Worm (Caenorhabditis elegans): ENCODE results near the gene ooc-5.

DNA sequence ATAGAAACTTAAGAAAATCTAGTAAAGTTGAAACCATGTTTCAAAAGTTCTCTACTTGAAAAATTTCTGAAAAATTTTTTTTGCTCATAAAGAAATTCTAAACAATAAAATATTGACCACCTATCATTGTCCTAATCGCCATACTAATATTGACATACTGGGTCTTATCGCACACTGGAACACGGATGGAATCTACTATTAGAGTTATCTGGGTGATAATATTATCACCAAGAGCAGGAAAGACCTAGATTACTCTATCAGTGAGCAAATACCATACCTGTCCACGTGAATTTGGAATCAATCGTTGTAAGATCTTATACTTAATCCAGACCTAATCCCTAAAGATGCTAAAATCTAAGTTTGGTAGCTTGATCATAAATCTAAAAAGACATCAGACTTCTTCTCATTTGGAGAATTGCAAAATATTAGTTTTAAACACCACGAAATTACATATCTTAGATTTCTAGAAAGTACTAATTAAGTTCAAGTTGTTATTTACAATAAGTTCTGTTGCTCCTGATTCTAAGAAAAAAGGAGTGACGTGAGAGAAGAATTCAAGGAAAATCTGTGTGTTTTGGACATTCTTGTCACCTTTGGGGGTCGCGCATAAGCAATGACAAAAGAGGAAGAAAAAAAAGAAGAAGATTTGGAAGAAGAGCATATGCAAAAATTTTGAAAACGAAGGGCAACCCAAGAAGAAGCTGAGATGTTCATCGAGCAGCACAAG is 17.2 kb downstream of the ooc-5 start:
- no peak for TF ChIP-seq unc-62 (GFP tag; optimal IDR thresholded peaks at IDR 0.05)
- no peak for TF ChIP-seq ztf-11 (tag; optimal IDR thresholded peaks at IDR 0.05)
- TF ChIP-seq ceh-83 (GFP tag; optimal IDR thresholded peaks at IDR 0.05), result no peak
- TF ChIP-seq blmp-1 (tag; optimal IDR thresholded peaks at IDR 0.05), result no peak
- TF ChIP-seq sptf-1 (tag; optimal IDR thresholded peaks at IDR 0.05), result no peak
- TF ChIP-seq flh-1 (GFP tag; optimal IDR thresholded peaks at IDR 0.05), result no peak

Data from whole organism, mixed stage, embryonic.